Fruit fly (Drosophila melanogaster) whole organism, prepupa: Measurements from ENCODE around the gene CG11035.

Experiments used
- CG10669 ChIP-seq: fragments of 200-800 bp; sonication (Bioruptor generic); optimal IDR thresholded peaks from 3 replicates; lab custom pipeline; 2018; ENCODE audit warnings: missing biosample characterization, mild to moderate bottlenecking, missing genetic modification characterization, moderate library complexity
- CG11294 ChIP-seq: fragments of 200-800 bp; sonication (Bioruptor generic); IDR thresholded peaks from 2 replicates; pipeline ENCODE4 v1.3.6; 2022; ENCODE audit warnings: missing biosample characterization, missing genetic modification characterization
- CG11902 ChIP-seq: fragments of 200-800 bp; sonication (Bioruptor generic); optimal IDR thresholded peaks from 3 replicates; lab custom pipeline; 2016; ENCODE audit warnings: missing biosample characterization, missing genetic modification characterization
- CG15336 ChIP-seq: fragments of 200-800 bp; sonication (Bioruptor generic); IDR thresholded peaks from 2 replicates; pipeline ENCODE4 v1.3.6; 2022; ENCODE audit warnings: missing biosample characterization, missing genetic modification characterization
- CG1621 ChIP-seq: fragments of 200-800 bp; sonication (Bioruptor generic); optimal IDR thresholded peaks from 3 replicates; lab custom pipeline; 2018; ENCODE audit warnings: missing biosample characterization, mild to moderate bottlenecking, missing genetic modification characterization
- CG3032 ChIP-seq: fragments of 200-800 bp; optimal IDR thresholded peaks from 2 replicates; lab custom pipeline; 2019; ENCODE audit warnings: missing biosample characterization, mild to moderate bottlenecking, missing genetic modification characterization, moderate library complexity
- CG31627 ChIP-seq: fragments of 200-800 bp; sonication (Bioruptor generic); optimal IDR thresholded peaks from 3 replicates; lab custom pipeline; 2016; ENCODE audit warnings: missing biosample characterization, missing genetic modification characterization
- CG32006 ChIP-seq: fragments of 200-800 bp; sonication (Bioruptor generic); optimal IDR thresholded peaks from 3 replicates; lab custom pipeline; 2017; ENCODE audit warnings: missing biosample characterization, mild to moderate bottlenecking, missing genetic modification characterization
- CG34406 ChIP-seq: fragments of 200-800 bp; sonication (Bioruptor generic); optimal IDR thresholded peaks from 3 replicates; lab custom pipeline; 2016; ENCODE audit warnings: missing biosample characterization, missing genetic modification characterization
- CG3919 ChIP-seq: fragments of 200-800 bp; sonication (Bioruptor generic); optimal IDR thresholded peaks from 3 replicates; lab custom pipeline; 2016; ENCODE audit warnings: missing biosample characterization, missing genetic modification characterization
- CG4318 ChIP-seq: fragments of 200-800 bp; sonication (Bioruptor generic); optimal IDR thresholded peaks from 3 replicates; lab custom pipeline; 2017; ENCODE audit warnings: missing biosample characterization, mild to moderate bottlenecking, missing genetic modification characterization
- CG6163 ChIP-seq: fragments of 200-800 bp; sonication (Bioruptor generic); IDR thresholded peaks from 3 replicates; pipeline ENCODE4 v1.3.6; 2022; ENCODE audit warnings: missing biosample characterization, missing genetic modification characterization
- CG6276 ChIP-seq: fragments of 200-800 bp; sonication (Bioruptor generic); optimal IDR thresholded peaks from 2 replicates; lab custom pipeline; 2017; ENCODE audit warnings: missing biosample characterization, mild to moderate bottlenecking, missing genetic modification characterization
- CG6792 ChIP-seq: fragments of 200-800 bp; sonication (Bioruptor generic); optimal IDR thresholded peaks from 3 replicates; lab custom pipeline; 2016; ENCODE audit warnings: missing biosample characterization, missing genetic modification characterization
- CG6808 ChIP-seq: fragments of 200-800 bp; sonication (Bioruptor generic); optimal IDR thresholded peaks from 3 replicates; lab custom pipeline; 2017; ENCODE audit warnings: missing biosample characterization, missing genetic modification characterization, mild to moderate bottlenecking, moderate library complexity, missing genetic modification reagents
- CG6854 ChIP-seq: fragments of 200-800 bp; sonication (Bioruptor generic); optimal IDR thresholded peaks from 2 replicates; lab custom pipeline; 2017; ENCODE audit warnings: missing biosample characterization, mild to moderate bottlenecking, missing genetic modification characterization
- CG7368 ChIP-seq: fragments of 200-800 bp; sonication (Bioruptor generic); optimal IDR thresholded peaks from 3 replicates; lab custom pipeline; 2016; ENCODE audit warnings: missing biosample characterization, missing genetic modification characterization
- CG8119 ChIP-seq: fragments of 200-800 bp; sonication (Bioruptor generic); IDR thresholded peaks from 3 replicates; pipeline ENCODE4 v1.3.6; 2022; ENCODE audit warnings: missing biosample characterization, missing genetic modification characterization
- CG8319 ChIP-seq: fragments of 200-800 bp; sonication (Bioruptor generic); optimal IDR thresholded peaks from 3 replicates; lab custom pipeline; 2016; ENCODE audit warnings: missing biosample characterization, missing genetic modification characterization
- CG8632 ChIP-seq: fragments of 200-800 bp; sonication (Bioruptor generic); optimal IDR thresholded peaks from 3 replicates; lab custom pipeline; 2016; ENCODE audit warnings: missing biosample characterization, missing genetic modification characterization
- CG9139 ChIP-seq: fragments of 200-800 bp; sonication (Bioruptor generic); optimal IDR thresholded peaks from 3 replicates; lab custom pipeline; 2017; ENCODE audit warnings: missing biosample characterization, mild to moderate bottlenecking, missing genetic modification characterization
- Eip75B ChIP-seq: fragments of 200-800 bp; sonication (Bioruptor generic); optimal IDR thresholded peaks from 3 replicates; lab custom pipeline; 2016; ENCODE audit warnings: missing biosample characterization, missing genetic modification characterization
- Eip78C ChIP-seq: fragments of 200-800 bp; sonication (Bioruptor generic); peaks from one replicate; lab custom pipeline; 2016; ENCODE audit warnings: missing biosample characterization, missing genetic modification characterization
- Eip93F ChIP-seq: fragments of 200-800 bp; sonication (Bioruptor generic); optimal IDR thresholded peaks from 2 replicates; lab custom pipeline; 2016; ENCODE audit warnings: missing biosample characterization, mild to moderate bottlenecking, missing genetic modification characterization
- Ets21C ChIP-seq: fragments of 200-800 bp; sonication (Bioruptor generic); optimal IDR thresholded peaks from 3 replicates; lab custom pipeline; 2016; ENCODE audit warnings: missing biosample characterization, missing genetic modification characterization
- Ets96B ChIP-seq: fragments of 200-800 bp; optimal IDR thresholded peaks from 2 replicates; lab custom pipeline; 2019; ENCODE audit warnings: missing biosample characterization, mild to moderate bottlenecking, missing genetic modification characterization, moderate library complexity
- Gug ChIP-seq: fragments of 200-800 bp; sonication (Bioruptor generic); IDR thresholded peaks from 2 replicates; pipeline ENCODE4 v1.3.6; 2022; ENCODE audit warnings: missing biosample characterization, missing genetic modification characterization
- Hr38 ChIP-seq: sonication (Bioruptor generic); optimal IDR thresholded peaks from 2 replicates; lab custom pipeline; 2016; ENCODE audit warnings: missing biosample characterization, missing genetic modification characterization
- Hr4 ChIP-seq: fragments of 200-800 bp; sonication (Bioruptor generic); optimal IDR thresholded peaks from 3 replicates; lab custom pipeline; 2016; ENCODE audit warnings: missing biosample characterization, missing genetic modification characterization
- Lpt ChIP-seq: fragments of 200-800 bp; sonication (Bioruptor generic); optimal IDR thresholded peaks from 3 replicates; lab custom pipeline; 2016; ENCODE audit warnings: missing biosample characterization, missing genetic modification characterization
- OdsH ChIP-seq: fragments of 200-800 bp; sonication (Bioruptor generic); optimal IDR thresholded peaks from 3 replicates; lab custom pipeline; 2016; ENCODE audit warnings: missing biosample characterization, missing genetic modification characterization
- Smox ChIP-seq: fragments of 200-800 bp; sonication (Bioruptor generic); optimal IDR thresholded peaks from 3 replicates; lab custom pipeline; 2016; ENCODE audit warnings: missing biosample characterization, missing genetic modification characterization
- Sox102F ChIP-seq: fragments of 200-800 bp; sonication (Bioruptor generic); optimal IDR thresholded peaks from 2 replicates; lab custom pipeline; 2016; ENCODE audit warnings: missing biosample characterization, mild to moderate bottlenecking, missing genetic modification characterization
- Sox14 ChIP-seq: fragments of 200-800 bp; sonication (Bioruptor generic); optimal IDR thresholded peaks from 3 replicates; lab custom pipeline; 2016; ENCODE audit warnings: missing biosample characterization, missing genetic modification characterization
- Sox15 ChIP-seq: fragments of 200-800 bp; sonication (Bioruptor generic); optimal IDR thresholded peaks from 3 replicates; lab custom pipeline; 2016; ENCODE audit warnings: missing biosample characterization, missing genetic modification characterization
- achi ChIP-seq: fragments of 200-800 bp; sonication (Bioruptor generic); optimal IDR thresholded peaks from 3 replicates; lab custom pipeline; 2016; ENCODE audit warnings: missing biosample characterization, missing genetic modification characterization
- acj6 ChIP-seq: fragments of 200-800 bp; sonication (Bioruptor generic); optimal IDR thresholded peaks from 3 replicates; lab custom pipeline; 2016; ENCODE audit warnings: missing biosample characterization, missing genetic modification characterization
- cyc ChIP-seq: fragments of 200-800 bp; sonication (Bioruptor generic); optimal IDR thresholded peaks from 3 replicates; lab custom pipeline; 2016; ENCODE audit warnings: missing biosample characterization, missing genetic modification characterization
- dac ChIP-seq: fragments of 200-800 bp; sonication (Bioruptor generic); optimal IDR thresholded peaks from 2 replicates; lab custom pipeline; 2017; ENCODE audit warnings: missing biosample characterization, mild to moderate bottlenecking, missing genetic modification characterization
- dsx ChIP-seq: fragments of 200-800 bp; optimal IDR thresholded peaks from 3 replicates; lab custom pipeline; 2019; ENCODE audit warnings: missing biosample characterization, mild to moderate bottlenecking, missing genetic modification characterization, moderate library complexity; ENCODE audit not compliant: poor library complexity, severe bottlenecking
- eg ChIP-seq: fragments of 200-800 bp; sonication (Bioruptor generic); IDR thresholded peaks from 3 replicates; pipeline ENCODE4 v1.3.6; 2022; ENCODE audit warnings: missing biosample characterization, missing genetic modification characterization
- esn ChIP-seq: fragments of 200-800 bp; sonication (Bioruptor generic); optimal IDR thresholded peaks from 2 replicates; lab custom pipeline; 2016; ENCODE audit warnings: missing biosample characterization, mild to moderate bottlenecking, missing genetic modification characterization, moderate library complexity
- fd59A ChIP-seq: fragments of 200-800 bp; sonication (Bioruptor generic); optimal IDR thresholded peaks from 2 replicates; lab custom pipeline; 2017; ENCODE audit warnings: missing biosample characterization, mild to moderate bottlenecking, missing genetic modification characterization, missing genetic modification reagents
- fd85E ChIP-seq: fragments of 200-800 bp; sonication (Bioruptor generic); optimal IDR thresholded peaks from 3 replicates; lab custom pipeline; 2016; ENCODE audit warnings: missing biosample characterization, missing genetic modification characterization
- fkh ChIP-seq: fragments of 200-800 bp; sonication (Bioruptor generic); optimal IDR thresholded peaks from 3 replicates; lab custom pipeline; 2017; ENCODE audit warnings: missing biosample characterization, mild to moderate bottlenecking, missing genetic modification characterization, moderate library complexity
- lz ChIP-seq: fragments of 200-800 bp; sonication (Bioruptor generic); optimal IDR thresholded peaks from 3 replicates; lab custom pipeline; 2016; ENCODE audit warnings: missing biosample characterization, missing genetic modification characterization
- net ChIP-seq: fragments of 200-800 bp; sonication (Bioruptor generic); optimal IDR thresholded peaks from 3 replicates; lab custom pipeline; 2016; ENCODE audit warnings: missing biosample characterization, missing genetic modification characterization
- pdm3 ChIP-seq: fragments of 200-800 bp; sonication (Bioruptor generic); optimal IDR thresholded peaks from 3 replicates; lab custom pipeline; 2016; ENCODE audit warnings: missing biosample characterization, missing genetic modification characterization
- salr ChIP-seq, 2 experiments: fragments of 200-800 bp; sonication (Bioruptor generic); optimal IDR thresholded peaks; 3 replicates each; lab custom pipeline; 2016 to 2018; ENCODE audit warnings: missing biosample characterization in 2 of 2, missing genetic modification characterization in 2 of 2, mild to moderate bottlenecking in 1 of 2
- spab ChIP-seq: fragments of 200-800 bp; sonication (Bioruptor generic); optimal IDR thresholded peaks from 2 replicates; lab custom pipeline; 2017; ENCODE audit warnings: missing biosample characterization, mild to moderate bottlenecking, missing genetic modification characterization, missing genetic modification reagents
- ss ChIP-seq, 2 experiments: fragments of 200-800 bp; sonication (Bioruptor generic); optimal IDR thresholded peaks; 2 replicates in 1 of 2; 3 replicates in 1 of 2; lab custom pipeline; 2017 to 2018; ENCODE audit warnings: mild to moderate bottlenecking in 2 of 2, missing biosample characterization in 2 of 2, missing genetic modification characterization in 2 of 2, moderate library complexity in 1 of 2
- topi ChIP-seq: fragments of 200-800 bp; sonication (Bioruptor generic); optimal IDR thresholded peaks from 3 replicates; lab custom pipeline; 2016; ENCODE audit warnings: missing biosample characterization, missing genetic modification characterization

CG11035 gene

DNA sequence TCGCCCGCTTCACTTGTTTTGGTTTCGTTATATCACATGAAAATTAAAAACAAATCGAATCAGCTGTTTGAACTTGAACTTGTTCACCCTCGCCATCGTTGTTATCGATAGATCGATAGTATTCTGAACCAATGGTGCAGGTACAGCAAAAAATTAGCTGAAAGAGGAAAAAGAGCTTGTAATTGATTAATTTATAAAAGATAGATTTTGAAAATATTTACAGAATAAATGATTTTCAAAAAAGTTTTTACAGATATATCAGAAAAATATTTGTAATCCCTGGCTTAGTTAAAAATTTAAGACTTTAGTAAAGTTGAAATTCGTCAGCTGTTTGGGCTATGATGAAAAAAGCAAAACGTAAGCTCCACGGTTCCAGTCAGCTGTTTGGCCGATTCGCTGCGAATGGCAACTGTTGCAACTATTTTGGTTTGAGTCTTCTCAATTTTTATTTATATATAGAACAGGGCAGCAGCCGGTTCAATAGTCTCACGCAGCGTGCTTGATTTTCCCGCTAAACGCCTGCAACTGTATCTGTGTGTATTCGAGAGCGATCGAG, at the start of gene CG11035, which contains the start of gene unc-45:
Gene CG11035 (minus strand): TSS at position 87 of the 556 bp plus-strand sequence.
Gene unc-45 (plus strand): TSS at position 379 of the 556 bp plus-strand sequence.
- TF ChIP-seq Smox (GFP tag; lab: Kevin White, UChicago): peak; percentile 31
- TF ChIP-seq Ets21C (GFP tag; lab: Kevin White, UChicago): no peak
- TF ChIP-seq dsx (GFP tag; lab: Kevin White, UChicago): peak; percentile 68
- no peak for TF ChIP-seq fd59A
- peak; percentile 42 for TF ChIP-seq pdm3 (GFP tag; lab: Kevin White, UChicago)
- TF ChIP-seq eg (GFP tag; lab: Robert Waterston, UW): peak; percentile 64
- no peak for TF ChIP-seq CG15336
- TF ChIP-seq spab: no peak
- TF ChIP-seq Eip93F (GFP tag; lab: Kevin White, UChicago): no peak
- TF ChIP-seq CG3032: peak; percentile 46
- no peak for TF ChIP-seq fd85E
- TF ChIP-seq fkh: no peak
- TF ChIP-seq CG6854 (GFP tag; lab: Kevin White, UChicago): no peak
- TF ChIP-seq CG6792 (GFP tag; lab: Kevin White, UChicago): no peak
- peak; percentile 9; the same call in 1 of the 2 replicates for TF ChIP-seq Gug (GFP tag; lab: Robert Waterston, UW)
- no peak for TF ChIP-seq CG1621 (tag; lab: Kevin White, UChicago)
- no peak for TF ChIP-seq CG9139 (GFP tag; lab: Kevin White, UChicago)
- peak; percentile 28 for TF ChIP-seq lz (GFP tag; lab: Kevin White, UChicago)
- no peak for TF ChIP-seq Hr38 (GFP tag; lab: Kevin White, UChicago)
- peak; percentile 5 for TF ChIP-seq CG10669
- no peak for TF ChIP-seq acj6 (GFP tag; lab: Kevin White, UChicago)
- no peak for TF ChIP-seq CG6808 (GFP tag; lab: Kevin White, UChicago)
- TF ChIP-seq CG11902 (GFP tag; lab: Kevin White, UChicago): no peak
- peak; percentile 83 for TF ChIP-seq Eip78C (GFP tag; lab: Kevin White, UChicago)
- no peak for TF ChIP-seq CG7368 (GFP tag; lab: Kevin White, UChicago)
- TF ChIP-seq net: no peak
- TF ChIP-seq Ets96B: peak; percentile 37
- TF ChIP-seq CG6163 (GFP tag; lab: Robert Waterston, UW): 0 out of 3 replicates have a peak, but pooled peaks have one; percentile 25
- TF ChIP-seq CG34406: no peak
- TF ChIP-seq salr (GFP tag; optimal IDR thresholded peaks at IDR 0.05; lab: Kevin White, UChicago): no peak
- no peak for TF ChIP-seq CG8119 (GFP tag; lab: Robert Waterston, UW)
- TF ChIP-seq Lpt (GFP tag; lab: Kevin White, UChicago): no peak
- peak; percentile 36 for TF ChIP-seq Eip75B (GFP tag; lab: Kevin White, UChicago)
- no peak for TF ChIP-seq CG8632 (GFP tag; lab: Kevin White, UChicago)
- TF ChIP-seq achi: peak; percentile 26
- TF ChIP-seq CG4318: no peak
- TF ChIP-seq ss (GFP tag; optimal IDR thresholded peaks at IDR 0.05; lab: Kevin White, UChicago): peak; percentile 9 to 33
- no peak for TF ChIP-seq dac (GFP tag; lab: Kevin White, UChicago)
- peak; percentile 45 for TF ChIP-seq Hr4 (GFP tag; lab: Kevin White, UChicago)
- peak; percentile 37 for TF ChIP-seq CG3919
- no peak for TF ChIP-seq CG11294 (GFP tag; lab: Robert Waterston, UW)
- peak; percentile 43 for TF ChIP-seq topi (GFP tag; lab: Kevin White, UChicago)
- TF ChIP-seq esn: peak; percentile 43
- TF ChIP-seq CG6276: no peak
- no peak for TF ChIP-seq Sox102F
- TF ChIP-seq OdsH (GFP tag; lab: Kevin White, UChicago): peak; percentile 6
- TF ChIP-seq Sox14 (GFP tag; lab: Kevin White, UChicago): peak; percentile 20
- TF ChIP-seq cyc: peak; percentile 28
- peak; percentile 28 for TF ChIP-seq CG32006
- TF ChIP-seq Sox15 (GFP tag; lab: Kevin White, UChicago): no peak
- peak; percentile 8 for TF ChIP-seq CG31627 (GFP tag; lab: Kevin White, UChicago)
- TF ChIP-seq CG8319 (GFP tag; lab: Kevin White, UChicago): no peak
